Worm (Caenorhabditis elegans) whole organism, mixed stage, embryonic: ENCODE data around the gene D1054.9.

ENCODE experiments used
- M03D4.4 ChIP-seq: sonication (generic microtip); optimal IDR thresholded peaks from 2 replicates; lab custom pipeline; 2017; ENCODE audit warnings: mild to moderate bottlenecking, missing genetic modification characterization, missing compliant biosample characterization
- elt-3 ChIP-seq: fragments of 150-350 bp; optimal IDR thresholded peaks from 2 replicates; lab custom pipeline; 2014; ENCODE audit warnings: missing biosample characterization, missing genetic modification characterization
- mep-1 ChIP-seq: fragments of 150-350 bp; optimal IDR thresholded peaks from 2 replicates; lab custom pipeline; 2017; ENCODE audit warnings: missing biosample characterization, missing genetic modification reagents, missing genetic modification characterization, inconsistent platforms
- nhr-12 ChIP-seq: fragments of 150-350 bp; optimal IDR thresholded peaks from 2 replicates; lab custom pipeline; 2014; ENCODE audit warnings: missing biosample characterization, missing genetic modification characterization
- nhr-28 ChIP-seq: fragments of 150-350 bp; optimal IDR thresholded peaks from 2 replicates; lab custom pipeline; 2014; ENCODE audit warnings: missing biosample characterization, missing genetic modification characterization
- pha-4 ChIP-seq: fragments of 150-350 bp; optimal IDR thresholded peaks from 2 replicates; lab custom pipeline; 2018; ENCODE audit warnings: missing biosample characterization, missing genetic modification reagents, missing genetic modification characterization
- snpc-4 ChIP-seq: fragments of 150-350 bp; optimal IDR thresholded peaks from 2 replicates; lab custom pipeline; 2014; ENCODE audit warnings: missing biosample characterization, missing genetic modification characterization
- tbx-8 ChIP-seq: fragments of 200-800 bp; sonication (Bioruptor generic); optimal IDR thresholded peaks from 2 replicates; lab custom pipeline; 2018; ENCODE audit warnings: mild to moderate bottlenecking, missing genetic modification characterization, moderate library complexity, missing compliant biosample characterization
- unc-39 ChIP-seq: fragments of 150-350 bp; optimal IDR thresholded peaks from 2 replicates; lab custom pipeline; 2014; ENCODE audit warnings: missing biosample characterization, missing genetic modification characterization
- ztf-11 ChIP-seq: fragments of 150-350 bp; optimal IDR thresholded peaks from 2 replicates; lab custom pipeline; 2014; ENCODE audit warnings: missing biosample characterization, missing genetic modification characterization

DNA sequence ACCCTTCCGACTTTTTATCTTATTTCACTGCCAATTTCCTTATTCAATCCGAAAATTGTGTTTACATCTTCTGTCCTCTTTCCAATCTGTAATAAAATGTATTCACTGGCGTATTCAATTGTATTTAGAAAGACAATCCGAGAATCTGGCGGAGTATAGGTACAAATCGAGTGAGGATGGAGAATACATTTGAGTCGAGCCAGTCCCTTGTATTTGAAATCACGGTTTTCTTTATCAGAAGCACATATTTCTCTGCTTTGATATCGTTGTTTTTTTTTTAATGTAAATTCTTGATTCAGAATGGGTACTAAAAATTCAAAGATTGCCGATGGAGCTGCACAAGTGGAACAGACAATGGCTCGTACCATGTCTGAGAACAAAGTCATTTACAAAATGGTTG is 26.8 kb downstream of the D1054.9 start, which contains the start of gene ocr-1:
- no peak for TF ChIP-seq tbx-8
- no peak for TF ChIP-seq unc-39 (tag; lab: Kevin White, UChicago)
- no peak for TF ChIP-seq nhr-28 (tag; lab: Kevin White, UChicago)
- TF ChIP-seq mep-1 (tag; lab: Kevin White, UChicago): no peak
- no peak for TF ChIP-seq nhr-12
- no peak for TF ChIP-seq M03D4.4
- TF ChIP-seq ztf-11 (tag; lab: Kevin White, UChicago): no peak
- TF ChIP-seq elt-3 (tag; lab: Kevin White, UChicago): no peak
- no peak for TF ChIP-seq snpc-4
- no peak for TF ChIP-seq pha-4 (tag; lab: Kevin White, UChicago)
